Worm (Caenorhabditis elegans) whole organism, young adult: ENCODE data around the gene bath-27.

ENCODE experiments used
- B0261.1 ChIP-seq: sonication (generic microtip); optimal IDR thresholded peaks from 2 replicates; lab custom pipeline; 2016; ENCODE audit warnings: mild to moderate bottlenecking, missing genetic modification characterization, moderate library complexity, missing compliant biosample characterization
- C06A6.2 ChIP-seq: fragments of 200-800 bp; sonication (Bioruptor generic); conservative IDR thresholded peaks from 2 replicates; pipeline ENCODE4 v1.3.6; 2022; ENCODE audit warnings: missing genetic modification characterization, missing compliant biosample characterization
- D2030.7 ChIP-seq: fragments of 200-800 bp; sonication (Bioruptor generic); IDR thresholded peaks from 2 replicates; pipeline ENCODE4 v1.3.6; 2022; ENCODE audit warnings: missing genetic modification reagents, missing genetic modification characterization, missing compliant biosample characterization
- F37B4.10 ChIP-seq: fragments of 200-800 bp; sonication (Bioruptor generic); IDR thresholded peaks from 2 replicates; pipeline ENCODE4 v1.3.6; 2022; ENCODE audit warnings: missing genetic modification characterization, missing compliant biosample characterization
- F55B11.4 ChIP-seq: sonication (generic microtip); optimal IDR thresholded peaks from 2 replicates; lab custom pipeline; 2016; ENCODE audit warnings: missing compliant biosample characterization, missing genetic modification characterization, borderline replicate concordance; ENCODE audit not compliant: insufficient read depth
- K11D2.4 ChIP-seq: fragments of 200-800 bp; sonication (Bioruptor generic); IDR thresholded peaks from 2 replicates; pipeline ENCODE4 v1.3.6; 2022; ENCODE audit warnings: missing genetic modification reagents, missing genetic modification characterization, missing compliant biosample characterization
- T07F8.4 ChIP-seq: sonication (generic microtip); optimal IDR thresholded peaks from 2 replicates; lab custom pipeline; 2016; ENCODE audit warnings: mild to moderate bottlenecking, missing genetic modification characterization, moderate library complexity, missing compliant biosample characterization
- Y53G8AR.9 ChIP-seq: fragments of 200-800 bp; sonication (Bioruptor generic); conservative IDR thresholded peaks from 2 replicates; pipeline ENCODE4 v1.3.6; 2022; ENCODE audit warnings: missing genetic modification reagents, missing genetic modification characterization, missing compliant biosample characterization
- Y95B8A.8 ChIP-seq: fragments of 200-800 bp; sonication (Bioruptor generic); IDR thresholded peaks from 2 replicates; pipeline ENCODE4 v1.3.6; 2022; ENCODE audit warnings: missing genetic modification reagents, missing genetic modification characterization, missing compliant biosample characterization
- akir-1 ChIP-seq: fragments of 200-800 bp; sonication (Bioruptor generic); optimal IDR thresholded peaks from 2 replicates; lab custom pipeline; 2018; ENCODE audit warnings: mild to moderate bottlenecking, missing genetic modification characterization, moderate library complexity, missing compliant biosample characterization
- bed-2 ChIP-seq: fragments of 200-800 bp; sonication (Bioruptor generic); IDR thresholded peaks from 2 replicates; pipeline ENCODE4 v1.3.6; 2022; ENCODE audit warnings: missing genetic modification reagents, missing genetic modification characterization, missing compliant biosample characterization
- ccch-3 ChIP-seq: fragments of 200-800 bp; sonication (Bioruptor generic); optimal IDR thresholded peaks from 2 replicates; lab custom pipeline; 2018; ENCODE audit warnings: mild to moderate bottlenecking, missing genetic modification characterization, missing compliant biosample characterization
- ceh-100 ChIP-seq: fragments of 200-800 bp; sonication (Bioruptor generic); IDR thresholded peaks from 2 replicates; pipeline ENCODE4 v1.3.6; 2022; ENCODE audit warnings: missing genetic modification reagents, missing genetic modification characterization, missing compliant biosample characterization
- ceh-40 ChIP-seq: fragments of 200-800 bp; sonication (Bioruptor generic); IDR thresholded peaks from 2 replicates; pipeline ENCODE4 v1.3.6; 2022; ENCODE audit warnings: missing genetic modification characterization, missing compliant biosample characterization
- ceh-58 ChIP-seq: fragments of 200-800 bp; sonication (Bioruptor generic); IDR thresholded peaks from 2 replicates; pipeline ENCODE4 v1.3.6; 2022; ENCODE audit warnings: missing genetic modification characterization, missing compliant biosample characterization
- efl-1 ChIP-seq: fragments of 150-350 bp; optimal IDR thresholded peaks from 2 replicates; lab custom pipeline; 2014; ENCODE audit warnings: missing biosample characterization, missing genetic modification reagents, missing genetic modification characterization
- egl-44 ChIP-seq: fragments of 200-800 bp; sonication (Bioruptor generic); IDR thresholded peaks from 2 replicates; pipeline ENCODE4 v1.3.6; 2022; ENCODE audit warnings: missing genetic modification reagents, missing genetic modification characterization, missing compliant biosample characterization
- hlh-12 ChIP-seq: sonication (generic microtip); optimal IDR thresholded peaks from 2 replicates; lab custom pipeline; 2016; ENCODE audit warnings: missing genetic modification characterization, missing compliant biosample characterization
- hlh-26 ChIP-seq: fragments of 200-800 bp; sonication (Bioruptor generic); conservative IDR thresholded peaks from 2 replicates; pipeline ENCODE4 v1.3.6; 2022; ENCODE audit warnings: missing genetic modification reagents, missing genetic modification characterization, missing compliant biosample characterization
- hmg-1.2 ChIP-seq: fragments of 200-800 bp; sonication (Bioruptor generic); IDR thresholded peaks from 2 replicates; pipeline ENCODE4 v1.3.6; 2022; ENCODE audit warnings: missing genetic modification reagents, missing genetic modification characterization, missing compliant biosample characterization
- hmg-20 ChIP-seq: fragments of 200-800 bp; sonication (Bioruptor generic); IDR thresholded peaks from 2 replicates; pipeline ENCODE4 v1.3.6; 2022; ENCODE audit warnings: missing genetic modification reagents, missing genetic modification characterization, missing compliant biosample characterization
- let-607 ChIP-seq, 2 experiments: fragments of 200-800 bp in 1 of 2; sonication (Bioruptor generic) in 1 of 2; sonication (generic microtip) in 1 of 2; optimal IDR thresholded peaks; 2 replicates each; lab custom pipeline; 2016 to 2018; ENCODE audit warnings: mild to moderate bottlenecking in 2 of 2, missing compliant biosample characterization in 2 of 2, missing genetic modification characterization in 2 of 2, moderate library complexity in 2 of 2, missing genotype in 1 of 2
- lin-26 ChIP-seq: fragments of 200-800 bp; sonication (Bioruptor generic); IDR thresholded peaks from 2 replicates; pipeline ENCODE4 v1.3.6; 2022; ENCODE audit warnings: missing genetic modification reagents, missing genetic modification characterization, missing compliant biosample characterization
- lin-35 ChIP-seq, 3 experiments: fragments of 150-350 bp in 2 of 3; sonication (generic microtip) in 1 of 3; optimal IDR thresholded peaks; 2 replicates each; lab custom pipeline; 2014 to 2018; ENCODE audit warnings: missing biosample characterization in 3 of 3, missing genetic modification characterization in 3 of 3, missing genetic modification reagents in 3 of 3
- lin-40 ChIP-seq: sonication (generic microtip); optimal IDR thresholded peaks from 2 replicates; lab custom pipeline; 2016; ENCODE audit warnings: missing genetic modification characterization, mild to moderate bottlenecking, missing compliant biosample characterization, missing genotype, missing genetic modification reagents
- lir-1 ChIP-seq: fragments of 200-800 bp; sonication (Bioruptor generic); conservative IDR thresholded peaks from 2 replicates; pipeline ENCODE4 v1.3.6; 2022; ENCODE audit warnings: missing genetic modification reagents, missing genetic modification characterization, missing compliant biosample characterization
- madf-6 ChIP-seq: fragments of 200-800 bp; sonication (Bioruptor generic); IDR thresholded peaks from 2 replicates; pipeline ENCODE4 v1.3.6; 2022; ENCODE audit warnings: missing genetic modification reagents, missing genetic modification characterization, missing compliant biosample characterization
- mxl-1 ChIP-seq: sonication (generic microtip); optimal IDR thresholded peaks from 2 replicates; lab custom pipeline; 2016; ENCODE audit warnings: missing genetic modification characterization, missing compliant biosample characterization
- nhr-80 ChIP-seq: sonication (generic microtip); optimal IDR thresholded peaks from 2 replicates; lab custom pipeline; 2016; ENCODE audit warnings: missing genetic modification characterization, missing compliant biosample characterization
- nhr-90 ChIP-seq: sonication (generic microtip); optimal IDR thresholded peaks from 2 replicates; lab custom pipeline; 2016; ENCODE audit warnings: missing genotype, mild to moderate bottlenecking, missing genetic modification characterization, missing compliant biosample characterization
- pbrm-1 ChIP-seq: fragments of 200-800 bp; sonication (Bioruptor generic); IDR thresholded peaks from 2 replicates; pipeline ENCODE4 v1.3.6; 2022; ENCODE audit warnings: missing genetic modification reagents, missing genetic modification characterization, missing compliant biosample characterization
- snpc-4 ChIP-seq, 5 experiments: fragments of 150-350 bp in 1 of 5; sonication (generic microtip) in 4 of 5; optimal IDR thresholded peaks; 2 replicates each; lab custom pipeline; 2014 to 2018; ENCODE audit warnings: missing genetic modification characterization in 5 of 5, missing biosample characterization in 3 of 5, antibody characterized with exemption in 2 of 5, mild to moderate bottlenecking in 2 of 5, missing compliant biosample characterization in 2 of 5, missing genotype in 2 of 5, moderate library complexity in 2 of 5, missing genetic modification reagents in 1 of 5
- tbp1 ChIP-seq: fragments of 200-800 bp; sonication (Bioruptor generic); optimal IDR thresholded peaks from 2 replicates; lab custom pipeline; 2018; ENCODE audit warnings: mild to moderate bottlenecking, missing genetic modification characterization, missing compliant biosample characterization
- zim-3 ChIP-seq: sonication (generic microtip); optimal IDR thresholded peaks from 2 replicates; lab custom pipeline; 2017; ENCODE audit warnings: mild to moderate bottlenecking, missing genetic modification characterization, moderate library complexity, missing compliant biosample characterization
- ztf-18 ChIP-seq: sonication (generic microtip); optimal IDR thresholded peaks from 2 replicates; lab custom pipeline; 2016; ENCODE audit warnings: missing genotype, mild to moderate bottlenecking, missing genetic modification characterization, missing compliant biosample characterization
- ztf-3 ChIP-seq: fragments of 200-800 bp; sonication (Bioruptor generic); optimal IDR thresholded peaks from 2 replicates; lab custom pipeline; 2018; ENCODE audit warnings: mild to moderate bottlenecking, missing genetic modification characterization, missing compliant biosample characterization
- ztf-6 ChIP-seq: fragments of 200-800 bp; sonication (Bioruptor generic); IDR thresholded peaks from 2 replicates; pipeline ENCODE4 v1.3.6; 2022; ENCODE audit warnings: missing genetic modification reagents, missing genetic modification characterization, missing compliant biosample characterization

Gene bath-27

DNA sequence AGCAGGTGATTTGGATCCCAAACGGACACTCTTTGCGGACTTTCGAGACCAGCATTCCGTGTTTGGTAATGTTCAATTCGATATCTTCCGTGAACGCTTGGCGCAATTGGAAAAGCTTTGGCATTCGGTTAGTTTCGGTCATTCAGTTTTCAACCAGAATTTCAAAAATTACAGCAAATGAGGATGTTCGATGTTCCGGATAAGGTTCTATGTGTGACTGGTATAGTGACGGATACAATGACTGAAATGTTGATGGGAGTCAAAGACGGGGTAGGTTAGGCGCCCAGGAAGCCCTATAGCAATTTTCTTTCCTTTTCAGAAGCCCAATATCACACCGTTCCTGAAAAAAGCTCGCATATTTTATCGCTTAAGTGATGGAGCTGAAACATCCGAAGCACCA, 24.2 kb downstream of the bath-27 start:
- no peak for TF ChIP-seq mxl-1
- TF ChIP-seq D2030.7 (GFP tag; lab: Robert Waterston, UW): no peak
- no peak for TF ChIP-seq ceh-40
- no peak for TF ChIP-seq F37B4.10 (GFP tag; lab: Robert Waterston, UW)
- TF ChIP-seq lin-40 (tag; lab: Kevin White, UChicago): no peak
- no peak for TF ChIP-seq nhr-90 (tag; lab: Kevin White, UChicago)
- TF ChIP-seq egl-44 (GFP tag; lab: Robert Waterston, UW): no peak
- no peak for TF ChIP-seq C06A6.2
- TF ChIP-seq hlh-26 (GFP tag; lab: Robert Waterston, UW): no peak
- TF ChIP-seq lir-1: no peak
- no peak for TF ChIP-seq lin-26 (GFP tag; lab: Robert Waterston, UW)
- no peak for TF ChIP-seq efl-1 (GFP tag; lab: Kevin White, UChicago)
- no peak for TF ChIP-seq K11D2.4 (GFP tag; lab: Robert Waterston, UW)

ce11 chrII:3385736-3386135, 26.8 kb downstream of the bath-27 start, which contains the start of gene T06D4.2:
Gene T06D4.2 (minus strand): TSS chrII:3385905.
- no peak for TF ChIP-seq ccch-3 (GFP tag; lab: Kevin White, UChicago)
- no peak for TF ChIP-seq let-607 (tag; optimal IDR thresholded peaks at IDR 0.05; lab: Kevin White, UChicago)
- TF ChIP-seq akir-1 (GFP tag; lab: Kevin White, UChicago): no peak
- TF ChIP-seq K11D2.4 (GFP tag; lab: Robert Waterston, UW): no peak
- TF ChIP-seq zim-3: no peak
- TF ChIP-seq lir-1: no peak
- TF ChIP-seq madf-6: no peak
- TF ChIP-seq ceh-100 (GFP tag; lab: Robert Waterston, UW): no peak
- TF ChIP-seq ztf-18 (tag; lab: Kevin White, UChicago): no peak
- no peak for TF ChIP-seq tbp1
- TF ChIP-seq hlh-12 (tag; lab: Kevin White, UChicago): no peak
- no peak for TF ChIP-seq B0261.1
- no peak for TF ChIP-seq hmg-1.2 (GFP tag; lab: Robert Waterston, UW)

DNA sequence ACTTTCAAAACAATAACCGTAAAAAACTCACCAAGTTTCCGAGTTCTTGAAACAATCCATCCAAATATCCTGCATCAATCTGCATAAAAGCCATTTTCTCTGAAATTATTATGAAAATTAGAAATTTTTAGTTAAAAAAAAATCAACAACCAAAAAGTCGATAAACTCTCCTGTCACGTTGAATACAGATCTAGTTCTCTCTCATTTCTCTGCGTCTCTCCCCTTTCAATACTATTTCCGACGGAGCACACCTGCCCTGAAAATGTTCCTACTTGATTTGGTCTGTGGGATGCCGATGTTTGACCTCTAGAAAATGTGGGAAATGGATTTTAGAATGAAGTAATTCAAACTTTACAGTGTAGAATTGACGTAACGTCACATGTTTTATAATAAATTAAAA, 28.6 kb downstream of the bath-27 start, which contains the start of gene T06D4.6:
Gene T06D4.6 (minus strand): TSS at position 101 of the 400 bp plus-strand sequence.
- TF ChIP-seq Y95B8A.8 (no peak), hmg-1.2 (GFP tag; lab: Robert Waterston, UW) (peak; percentile 52; the same call in 1 of the 2 replicates)

- no peak for TF ChIP-seq hlh-26 (GFP tag; lab: Robert Waterston, UW)
- no peak for TF ChIP-seq Y53G8AR.9
- TF ChIP-seq, all 124 proteins: peak for 0
These were observed 36.5 kb downstream of the bath-27 start, which contains the start of gene nep-20 for ce11 chrII:3395484-3395883. Gene nep-20 (minus strand): TSS chrII:3395584.

DNA sequence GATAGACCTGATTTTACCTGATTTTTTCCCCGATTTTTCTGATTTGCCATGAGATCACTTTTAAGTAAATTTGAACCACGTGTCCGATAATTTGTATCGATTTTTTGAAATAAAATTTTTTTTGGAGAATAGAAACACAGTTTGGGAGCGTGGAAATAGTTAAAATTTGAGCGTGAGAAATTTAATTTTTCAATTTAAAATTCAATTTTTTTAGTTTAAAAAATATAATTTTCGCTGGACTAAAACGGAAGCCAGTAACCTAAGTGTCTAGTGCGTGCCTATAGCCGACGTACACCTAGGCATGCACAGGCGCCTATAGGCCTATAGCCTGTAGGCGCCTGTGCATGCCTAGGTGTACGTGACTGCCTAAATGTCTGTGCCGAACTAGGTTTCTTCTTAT, 40.3 kb downstream of the bath-27 start, which contains the start of gene nep-9:
Gene nep-9 (minus strand): TSS at position 101 of the 400 bp plus-strand sequence.
- no peak for TF ChIP-seq bed-2
- TF ChIP-seq ztf-3 (GFP tag; lab: Kevin White, UChicago): no peak
- no peak for TF ChIP-seq pbrm-1
- TF ChIP-seq lin-26 (GFP tag; lab: Robert Waterston, UW): no peak
- no peak for TF ChIP-seq nhr-80
- TF ChIP-seq ztf-6: no peak
- no peak for TF ChIP-seq ceh-58
- TF ChIP-seq hmg-20 (GFP tag; lab: Robert Waterston, UW): no peak
- no peak for TF ChIP-seq lin-35 (GFP tag; optimal IDR thresholded peaks at IDR 0.05; lab: Kevin White, UChicago)
- no peak for TF ChIP-seq F55B11.4 (tag; lab: Kevin White, UChicago)
- no peak for TF ChIP-seq snpc-4 (GFP tag; optimal IDR thresholded peaks at IDR 0.05; lab: Kevin White, UChicago)
- no peak for TF ChIP-seq snpc-4 (tag; optimal IDR thresholded peaks at IDR 0.05; lab: Kevin White, UChicago)
- TF ChIP-seq T07F8.4: no peak
